Fruit fly (Drosophila melanogaster): ENCODE data around the gene SmydA-8.
A peak's percentile ranks its signal among the peaks of the same experiment; 100 is the strongest.

SmydA-8 gene

dm6 chrX:2262511-2262910 lies 48.9 kb upstream of the SmydA-8 start, which contains the start of the genes temp and CG3071 (continued):
- TF ChIP-seq crc (GFP tag; optimal IDR thresholded peaks at IDR 0.05): peak; percentile 23
- TF ChIP-seq lmd (GFP tag; IDR thresholded peaks at IDR 0.05): peak; percentile 70
- TF ChIP-seq CG1233 (GFP tag; optimal IDR thresholded peaks at IDR 0.05): peak; percentile 50
- TF ChIP-seq twi (tag; optimal IDR thresholded peaks at IDR 0.05): peak; percentile 82
- TF ChIP-seq zfh1 (GFP tag; IDR thresholded peaks at IDR 0.05): no peak
- peak; percentile 88 for TF ChIP-seq Med (GFP tag)
- TF ChIP-seq CG17186 (GFP tag; optimal IDR thresholded peaks at IDR 0.05): peak; percentile 64
- TF ChIP-seq Bteb2 (GFP tag; optimal IDR thresholded peaks at IDR 0.05): peak; percentile 21
- peak; percentile 89 for TF ChIP-seq Sin3A (optimal IDR thresholded peaks at IDR 0.05)
- TF ChIP-seq bab2 (GFP tag; optimal IDR thresholded peaks at IDR 0.05): peak; percentile 56
- no peak; the same call in 1 of the 2 replicates for TF ChIP-seq H2.0 (GFP tag; IDR thresholded peaks at IDR 0.05)
- TF ChIP-seq Dbx (GFP tag; IDR thresholded peaks at IDR 0.05): peak; percentile 49; the same call in 2 of the 3 replicates
- TF ChIP-seq CG9932 (GFP tag; IDR thresholded peaks at IDR 0.05): peak; percentile 71
- TF ChIP-seq Hand (GFP tag; optimal IDR thresholded peaks at IDR 0.05): no peak
- TF ChIP-seq CG3281 (GFP tag; optimal IDR thresholded peaks at IDR 0.05): peak; percentile 56
- peak; percentile 48 for TF ChIP-seq CG7786 (GFP tag; optimal IDR thresholded peaks at IDR 0.05)
- TF ChIP-seq Ptx1 (GFP tag; IDR thresholded peaks at IDR 0.05): peak; percentile 70
- TF ChIP-seq CG32767 (GFP tag; IDR thresholded peaks at IDR 0.05): peak; percentile 36; the same call in 1 of the 2 replicates
- peak; percentile 49 for TF ChIP-seq Side (GFP tag; optimal IDR thresholded peaks at IDR 0.05)
- TF ChIP-seq CG17829 (tag; optimal IDR thresholded peaks at IDR 0.05): peak; percentile 65
- TF ChIP-seq sisA (GFP tag; IDR thresholded peaks at IDR 0.05): no peak; the same call in 1 of the 2 replicates
- no peak for TF ChIP-seq nerfin-2 (GFP tag; IDR thresholded peaks at IDR 0.05; ENCODE audit: partially characterized antibody)
- TF ChIP-seq CG34422 (GFP tag; IDR thresholded peaks at IDR 0.05): 0 out of 3 replicates have a peak, but pooled peaks have one; percentile 24
- peak; percentile 54 for TF ChIP-seq dmrt11E (tag; optimal IDR thresholded peaks at IDR 0.05)
- TF ChIP-seq trh (GFP tag; optimal IDR thresholded peaks at IDR 0.05): peak; percentile 20
- TF ChIP-seq Xbp1 (GFP tag; optimal IDR thresholded peaks at IDR 0.05): peak; percentile 74
- no peak for TF ChIP-seq jigr1 (GFP tag; IDR thresholded peaks at IDR 0.05)
- peak; percentile 76 for TF ChIP-seq CG18599 (GFP tag; optimal IDR thresholded peaks at IDR 0.05)
- TF ChIP-seq CG7839 (tag; optimal IDR thresholded peaks at IDR 0.05): peak; percentile 69
- peak; percentile 79 for TF ChIP-seq CG10543 (GFP tag; optimal IDR thresholded peaks at IDR 0.05)
- TF ChIP-seq gsb-n (tag; optimal IDR thresholded peaks at IDR 0.05): peak; percentile 30
- TF ChIP-seq Dek (tag; optimal IDR thresholded peaks at IDR 0.05): peak; percentile 66
- TF ChIP-seq sug (tag; optimal IDR thresholded peaks at IDR 0.05): peak; percentile 84
- TF ChIP-seq CG2712 (tag; optimal IDR thresholded peaks at IDR 0.05): peak; percentile 72
- TF ChIP-seq CG13775 (GFP tag; optimal IDR thresholded peaks at IDR 0.05): peak; percentile 78
- TF ChIP-seq B-H2 (GFP tag; optimal IDR thresholded peaks at IDR 0.05): peak; percentile 68
- no peak for TF ChIP-seq usp (GFP tag; optimal IDR thresholded peaks at IDR 0.05)
- TF ChIP-seq bcd (GFP tag; optimal IDR thresholded peaks at IDR 0.05): peak; percentile 63
- peak; percentile 49 for TF ChIP-seq oc (tag; optimal IDR thresholded peaks at IDR 0.05)
- TF ChIP-seq vfl (GFP tag; optimal IDR thresholded peaks at IDR 0.05): peak; percentile 54
- TF ChIP-seq Vsx1 (GFP tag; optimal IDR thresholded peaks at IDR 0.05): peak; percentile 2
- TF ChIP-seq tx (GFP tag; optimal IDR thresholded peaks at IDR 0.05): peak; percentile 47
- TF ChIP-seq slbo (GFP tag; IDR thresholded peaks at IDR 0.05): no peak; the same call in none of the 2 replicates
- 0 out of 2 replicates have a peak, but pooled peaks have one; percentile 39 for TF ChIP-seq rib (GFP tag; IDR thresholded peaks at IDR 0.05)
- no peak for TF ChIP-seq run (tag; optimal IDR thresholded peaks at IDR 0.05)
- TF ChIP-seq row (GFP tag; IDR thresholded peaks at IDR 0.05): peak; percentile 97
- no peak for TF ChIP-seq CG42726 (GFP tag; IDR thresholded peaks at IDR 0.05; ENCODE audit: partially characterized antibody)
- TF ChIP-seq ap (GFP tag; IDR thresholded peaks at IDR 0.05): no peak
- peak; percentile 63 for TF ChIP-seq CG13894 (tag; optimal IDR thresholded peaks at IDR 0.05)
- peak; percentile 14 for TF ChIP-seq stwl (tag; optimal IDR thresholded peaks at IDR 0.05)
- TF ChIP-seq fd96Cb (tag; optimal IDR thresholded peaks at IDR 0.05): peak; percentile 33
